Fruit fly (Drosophila melanogaster): ENCODE data around the gene glec.

The glec gene

dm6 chr3R:21823699-21824406 is 32.2 kb downstream of the glec start:
- peak; percentile 34 for TF ChIP-seq rgr (GFP tag; optimal IDR thresholded peaks at IDR 0.05)
- TF ChIP-seq sage (GFP tag; optimal IDR thresholded peaks at IDR 0.05), result no peak
- TF ChIP-seq Sp1 (GFP tag; optimal IDR thresholded peaks at IDR 0.05), result peak; percentile 58
- TF ChIP-seq CG9705 (GFP tag; optimal IDR thresholded peaks at IDR 0.05), result peak; percentile 50
- peak; percentile 53 for TF ChIP-seq OdsH (GFP tag; optimal IDR thresholded peaks at IDR 0.05)
- no peak for TF ChIP-seq Rel (GFP tag; optimal IDR thresholded peaks at IDR 0.05)
- peak; percentile 17 for TF ChIP-seq Rel (tag; optimal IDR thresholded peaks at IDR 0.05)
- TF ChIP-seq fru (GFP tag; optimal IDR thresholded peaks at IDR 0.05), result peak; percentile 38
- TF ChIP-seq Hr78 (GFP tag; optimal IDR thresholded peaks at IDR 0.05), result no peak
- TF ChIP-seq Mio (GFP tag; optimal IDR thresholded peaks at IDR 0.05), result no peak
- TF ChIP-seq foxo (GFP tag; optimal IDR thresholded peaks at IDR 0.05), result peak in 1 of 2 experiments; percentile 67
- TF ChIP-seq dmrt93B (GFP tag; optimal IDR thresholded peaks at IDR 0.05), result peak; percentile 79
- no peak for TF ChIP-seq br (GFP tag; optimal IDR thresholded peaks at IDR 0.05)
- TF ChIP-seq CG32264 (GFP tag; optimal IDR thresholded peaks at IDR 0.05), result no peak
- no peak for TF ChIP-seq jim (GFP tag; optimal IDR thresholded peaks at IDR 0.05)
- TF ChIP-seq Myc (optimal IDR thresholded peaks at IDR 0.05), result no peak
- TF ChIP-seq brk (GFP tag; optimal IDR thresholded peaks at IDR 0.05), result no peak
- peak; percentile 70 for TF ChIP-seq psq (GFP tag; optimal IDR thresholded peaks at IDR 0.05)
- TF ChIP-seq Jra (GFP tag; optimal IDR thresholded peaks at IDR 0.05), result no peak
- peak; percentile 74 for TF ChIP-seq HLH106 (tag; optimal IDR thresholded peaks at IDR 0.05)
- no peak for TF ChIP-seq ey (GFP tag; optimal IDR thresholded peaks at IDR 0.05)
- TF ChIP-seq h (GFP tag; optimal IDR thresholded peaks at IDR 0.05), result peak; percentile 22

dm6 chr3R:21823076-21823475 is 33.0 kb downstream of the glec start:
- TF ChIP-seq dsf (GFP tag; optimal IDR thresholded peaks at IDR 0.05; ENCODE audit: borderline replicate concordance), result no peak
- TF ChIP-seq CG32264 (GFP tag; optimal IDR thresholded peaks at IDR 0.05), result no peak
- no peak for TF ChIP-seq Dfd (GFP tag; optimal IDR thresholded peaks at IDR 0.05)
- no peak for TF ChIP-seq GATAd (GFP tag; optimal IDR thresholded peaks at IDR 0.05)
- TF ChIP-seq HLH106 (tag; optimal IDR thresholded peaks at IDR 0.05), result peak; percentile 21
- TF ChIP-seq Abd-B (GFP tag; optimal IDR thresholded peaks at IDR 0.05), result no peak
- TF ChIP-seq Hr83 (GFP tag; optimal IDR thresholded peaks at IDR 0.05; ENCODE audit: poor library complexity, severe bottlenecking), result no peak
- no peak for TF ChIP-seq psq (GFP tag; optimal IDR thresholded peaks at IDR 0.05)
- TF ChIP-seq Myc (optimal IDR thresholded peaks at IDR 0.05), result no peak
- no peak for TF ChIP-seq dl (GFP tag; optimal IDR thresholded peaks at IDR 0.05; ENCODE audit: insufficient read depth in 1 of 2, partially characterized antibody in 2 of 2)
- TF ChIP-seq br (GFP tag; optimal IDR thresholded peaks at IDR 0.05), result no peak
- TF ChIP-seq brk (GFP tag; optimal IDR thresholded peaks at IDR 0.05), result no peak
- no peak for TF ChIP-seq sv (GFP tag; optimal IDR thresholded peaks at IDR 0.05)
- TF ChIP-seq foxo (GFP tag; optimal IDR thresholded peaks at IDR 0.05), result no peak
- TF ChIP-seq usp (GFP tag; optimal IDR thresholded peaks at IDR 0.05), result no peak
- TF ChIP-seq OdsH (GFP tag; optimal IDR thresholded peaks at IDR 0.05), result peak; percentile 14
- TF ChIP-seq Jra (GFP tag; optimal IDR thresholded peaks at IDR 0.05), result no peak
- TF ChIP-seq pan (optimal IDR thresholded peaks at IDR 0.05), result no peak
- TF ChIP-seq Hr78 (GFP tag; optimal IDR thresholded peaks at IDR 0.05), result no peak
- no peak for TF ChIP-seq tai (GFP tag; optimal IDR thresholded peaks at IDR 0.05)
- no peak for TF ChIP-seq N (GFP tag; optimal IDR thresholded peaks at IDR 0.05)
- no peak for TF ChIP-seq Rel (GFP tag; optimal IDR thresholded peaks at IDR 0.05)
- TF ChIP-seq Rel (tag; optimal IDR thresholded peaks at IDR 0.05), result no peak
- no peak for TF ChIP-seq rgr (GFP tag; optimal IDR thresholded peaks at IDR 0.05)
- no peak for TF ChIP-seq Hnf4 (GFP tag; optimal IDR thresholded peaks at IDR 0.05)
- no peak for TF ChIP-seq woc (GFP tag; optimal IDR thresholded peaks at IDR 0.05)
- no peak for TF ChIP-seq Dif (GFP tag; optimal IDR thresholded peaks at IDR 0.05; ENCODE audit: partially characterized antibody)
- TF ChIP-seq CrebA (GFP tag; optimal IDR thresholded peaks at IDR 0.05; ENCODE audit: borderline replicate concordance), result peak; percentile 33
- no peak for TF ChIP-seq sage (GFP tag; optimal IDR thresholded peaks at IDR 0.05)
- TF ChIP-seq fru (GFP tag; optimal IDR thresholded peaks at IDR 0.05), result no peak
- peak; percentile 35 for TF ChIP-seq Sp1 (GFP tag; optimal IDR thresholded peaks at IDR 0.05)
- no peak for TF ChIP-seq Mio (GFP tag; optimal IDR thresholded peaks at IDR 0.05)
- TF ChIP-seq lola (GFP tag; optimal IDR thresholded peaks at IDR 0.05), result no peak
- TF ChIP-seq jim (GFP tag; optimal IDR thresholded peaks at IDR 0.05), result no peak
- peak; percentile 7 for TF ChIP-seq h (GFP tag; optimal IDR thresholded peaks at IDR 0.05)
- TF ChIP-seq dmrt93B (GFP tag; optimal IDR thresholded peaks at IDR 0.05), result no peak
- peak; percentile 37 for TF ChIP-seq CG9705 (GFP tag; optimal IDR thresholded peaks at IDR 0.05)
- TF ChIP-seq Vsx2 (GFP tag; optimal IDR thresholded peaks at IDR 0.05; ENCODE audit: partially characterized antibody), result no peak
- no peak for TF ChIP-seq ey (GFP tag; optimal IDR thresholded peaks at IDR 0.05)

All from whole organism, wandering third instar larva.